Worm (Caenorhabditis elegans) whole organism, L1 larva: ENCODE data around the gene F14H3.4.

Experiments
- aly-2 ChIP-seq: fragments of 150-350 bp; optimal IDR thresholded peaks from 2 replicates; lab custom pipeline; 2014; ENCODE audit warnings: missing biosample characterization, missing genetic modification characterization
- ceh-82 ChIP-seq, 3 experiments: fragments of 150-350 bp in 1 of 3; sonication (generic microtip) in 2 of 3; optimal IDR thresholded peaks; 2 replicates each; lab custom pipeline; 2014 to 2017; ENCODE audit warnings: missing biosample characterization in 3 of 3, missing genetic modification characterization in 3 of 3
- nhr-237 ChIP-seq: fragments of 150-350 bp; optimal IDR thresholded peaks from 2 replicates; lab custom pipeline; 2014; ENCODE audit warnings: missing biosample characterization, missing genetic modification characterization
- skn-1 ChIP-seq: fragments of 150-350 bp; optimal IDR thresholded peaks from 2 replicates; lab custom pipeline; 2014; ENCODE audit warnings: missing biosample characterization, missing genetic modification characterization
- snpc-4 ChIP-seq: fragments of 150-350 bp; optimal IDR thresholded peaks from 2 replicates; lab custom pipeline; 2014; ENCODE audit warnings: missing biosample characterization, missing genetic modification characterization

- TF ChIP-seq ceh-82 (tag; optimal IDR thresholded peaks at IDR 0.05; lab: Kevin White, UChicago), result no peak
- TF ChIP-seq snpc-4 (tag; lab: Kevin White, UChicago), result no peak
- TF ChIP-seq nhr-237, result no peak
- no peak for TF ChIP-seq skn-1 (tag; lab: Kevin White, UChicago)
- TF ChIP-seq aly-2 (tag; lab: Kevin White, UChicago), result no peak
These were observed 34.8 kb downstream of the F14H3.4 start, which contains the start of gene srx-44 for ce11 chrV:16020042-16020441.
